Fruit fly (Drosophila melanogaster): ENCODE data around the gene mah.

mah gene

DNA sequence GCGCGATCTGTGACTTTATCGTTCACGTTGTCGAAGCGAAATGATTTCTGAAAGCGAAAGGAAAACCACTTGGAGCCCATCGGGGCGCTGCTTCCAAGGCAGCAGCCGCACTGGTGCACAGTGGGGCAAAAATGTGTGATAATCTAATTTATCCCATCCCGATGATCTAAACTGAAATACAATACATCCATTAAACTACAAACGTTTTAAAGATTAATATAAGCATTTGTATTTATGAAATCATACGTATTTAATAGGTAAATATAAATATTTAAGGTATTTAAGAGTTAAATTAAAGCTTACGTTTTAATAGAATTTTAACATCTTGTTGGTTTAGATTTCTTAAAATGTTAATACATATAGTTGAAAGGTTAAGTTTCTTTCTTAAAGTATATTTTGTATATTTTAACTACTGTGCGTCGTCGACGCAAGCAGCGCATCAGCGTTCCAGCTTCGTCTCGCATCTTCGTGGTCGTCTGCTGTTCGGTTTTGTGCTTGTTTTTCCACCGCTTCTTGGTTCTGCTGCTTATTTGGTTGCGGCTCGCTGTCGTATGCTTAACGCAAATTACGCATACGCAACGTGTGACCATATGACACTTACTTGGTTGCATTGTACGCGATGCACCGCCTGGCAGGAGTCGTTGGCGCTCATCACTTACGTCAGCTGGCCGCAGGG lies 41.3 kb upstream of the mah start, which contains the start of gene CG13643 (continued):
- TF ChIP-seq ato (GFP tag; IDR thresholded peaks at IDR 0.05; ENCODE audit: partially characterized antibody) = no peak
- no peak for TF ChIP-seq CG8765 (GFP tag; IDR thresholded peaks at IDR 0.05)
- TF ChIP-seq CG18262 (tag; optimal IDR thresholded peaks at IDR 0.05) = no peak
- peak; percentile 11 for TF ChIP-seq fd3F (GFP tag; optimal IDR thresholded peaks at IDR 0.05)
- TF ChIP-seq CG11695 (GFP tag; IDR thresholded peaks at IDR 0.05) = peak; percentile 42; the same call in 1 of the 3 replicates
- TF ChIP-seq kah (GFP tag; optimal IDR thresholded peaks at IDR 0.05) = no peak
- TF ChIP-seq trem (tag; optimal IDR thresholded peaks at IDR 0.05) = no peak
- no peak for TF ChIP-seq CG15601 (tag; optimal IDR thresholded peaks at IDR 0.05)
- no peak for TF ChIP-seq CG3838 (GFP tag; optimal IDR thresholded peaks at IDR 0.05)
- TF ChIP-seq E2f2 (GFP tag; IDR thresholded peaks at IDR 0.05) = no peak
- TF ChIP-seq ase (GFP tag; IDR thresholded peaks at IDR 0.05) = no peak
- TF ChIP-seq CG31388 (GFP tag; optimal IDR thresholded peaks at IDR 0.05) = no peak
- no peak for TF ChIP-seq CG9797 (GFP tag; optimal IDR thresholded peaks at IDR 0.05)
- no peak for TF ChIP-seq tin (GFP tag; optimal IDR thresholded peaks at IDR 0.05)
- no peak for TF ChIP-seq CG5245 (GFP tag; optimal IDR thresholded peaks at IDR 0.05)
- TF ChIP-seq HLHmδ (GFP tag; optimal IDR thresholded peaks at IDR 0.05) = no peak
- TF ChIP-seq trh (GFP tag; optimal IDR thresholded peaks at IDR 0.05) = no peak
- TF ChIP-seq CG9727 (GFP tag; optimal IDR thresholded peaks at IDR 0.05) = peak; percentile 13
- no peak for TF ChIP-seq Xbp1 (GFP tag; optimal IDR thresholded peaks at IDR 0.05)
- TF ChIP-seq CG17612 (GFP tag; IDR thresholded peaks at IDR 0.05) = no peak
- 0 out of 3 replicates have a peak, but pooled peaks have one; percentile 23 for TF ChIP-seq ken (GFP tag; IDR thresholded peaks at IDR 0.05)
- no peak for TF ChIP-seq CG9437 (GFP tag; optimal IDR thresholded peaks at IDR 0.05)
- TF ChIP-seq dmrt11E (tag; optimal IDR thresholded peaks at IDR 0.05) = no peak
- TF ChIP-seq Elba2 (GFP tag; optimal IDR thresholded peaks at IDR 0.05) = no peak
- no peak for TF ChIP-seq CG12236 (GFP tag; optimal IDR thresholded peaks at IDR 0.05)
- TF ChIP-seq Fer3 (tag; optimal IDR thresholded peaks at IDR 0.05) = no peak
- TF ChIP-seq Usf (GFP tag; optimal IDR thresholded peaks at IDR 0.05) = no peak
- TF ChIP-seq HLH3B (GFP tag; IDR thresholded peaks at IDR 0.05) = no peak
- TF ChIP-seq Nf-YC (tag; optimal IDR thresholded peaks at IDR 0.05) = no peak
- TF ChIP-seq CG2712 (tag; optimal IDR thresholded peaks at IDR 0.05) = no peak
- TF ChIP-seq sob (GFP tag; IDR thresholded peaks at IDR 0.05) = no peak
- TF ChIP-seq ab (GFP tag; optimal IDR thresholded peaks at IDR 0.05) = no peak
- no peak for TF ChIP-seq danr (GFP tag; IDR thresholded peaks at IDR 0.05)
- no peak for TF ChIP-seq CG12155 (GFP tag; optimal IDR thresholded peaks at IDR 0.05)
- TF ChIP-seq CG8388 (GFP tag; optimal IDR thresholded peaks at IDR 0.05) = no peak
- TF ChIP-seq da (GFP tag; optimal IDR thresholded peaks at IDR 0.05) = no peak
- no peak for TF ChIP-seq CG2889 (GFP tag; IDR thresholded peaks at IDR 0.05)
- TF ChIP-seq Hr51 (GFP tag; optimal IDR thresholded peaks at IDR 0.05) = no peak
- peak; percentile 3 for TF ChIP-seq CG7839 (tag; optimal IDR thresholded peaks at IDR 0.05)
- TF ChIP-seq CG4854 (GFP tag; optimal IDR thresholded peaks at IDR 0.05) = no peak
- peak; percentile 11 for TF ChIP-seq Asciz (GFP tag; optimal IDR thresholded peaks at IDR 0.05)
- TF ChIP-seq CG8359 (GFP tag; optimal IDR thresholded peaks at IDR 0.05; ENCODE audit: borderline replicate concordance) = no peak
- TF ChIP-seq CG14667 (GFP tag; IDR thresholded peaks at IDR 0.05) = no peak
- peak; percentile 76 for TF ChIP-seq Deaf1 (tag; optimal IDR thresholded peaks at IDR 0.05)
- no peak for TF ChIP-seq chn (GFP tag; optimal IDR thresholded peaks at IDR 0.05)
- TF ChIP-seq CG13424 (tag; optimal IDR thresholded peaks at IDR 0.05) = peak; percentile 64
- TF ChIP-seq Fer2 (tag; optimal IDR thresholded peaks at IDR 0.05) = no peak
- no peak for TF ChIP-seq CG6813 (GFP tag; optimal IDR thresholded peaks at IDR 0.05)
- TF ChIP-seq CG12942 (GFP tag; optimal IDR thresholded peaks at IDR 0.05) = no peak
- TF ChIP-seq Abd-B (GFP tag; optimal IDR thresholded peaks at IDR 0.05) = no peak

Measured in whole organism, embryonic.